Worm (Caenorhabditis elegans) whole organism, L4/young adult: ENCODE results near the gene C02C6.14.

Source experiments
- W03F9.2 ChIP-seq: fragments of 150-350 bp; optimal IDR thresholded peaks from 2 replicates; lab custom pipeline; 2014; ENCODE audit warnings: missing biosample characterization, missing genetic modification characterization
- dao-5 ChIP-seq: sonication (generic microtip); optimal IDR thresholded peaks from 2 replicates; lab custom pipeline; 2016; ENCODE audit warnings: missing genotype, missing genetic modification characterization, moderate library complexity, missing compliant biosample characterization
- him-1 ChIP-seq: sonication (generic microtip); optimal IDR thresholded peaks from 2 replicates; lab custom pipeline; 2016; ENCODE audit warnings: missing genotype, missing genetic modification reagents, missing genetic modification characterization, missing compliant biosample characterization

The C02C6.14 gene

ce11 chrX:15528472-15528871 lies 9.0 kb upstream of the C02C6.14 start:
- TF ChIP-seq dao-5 (tag; lab: Kevin White, UChicago) (no peak), him-1 (no peak), W03F9.2 (no peak)

- TF ChIP-seq him-1: no peak
- no peak for TF ChIP-seq dao-5 (tag; lab: Kevin White, UChicago)
These were observed 4.2 kb upstream of the C02C6.14 start for ce11 chrX:15533260-15533659.

ce11 chrX:15535190-15535636 lies 2.3 kb upstream of the C02C6.14 start:
- TF ChIP-seq dao-5 (tag; lab: Kevin White, UChicago): no peak
- TF ChIP-seq him-1: peak; percentile 72

ce11 chrX:15536017-15536416 lies 1.4 kb upstream of the C02C6.14 start:
- TF ChIP-seq dao-5 (tag; lab: Kevin White, UChicago): no peak
- TF ChIP-seq W03F9.2: no peak
- no peak for TF ChIP-seq him-1

- TF ChIP-seq dao-5 (tag; lab: Kevin White, UChicago): no peak
- TF ChIP-seq him-1: no peak
- TF ChIP-seq W03F9.2: no peak
These were observed 1.8 kb downstream of the C02C6.14 start for ce11 chrX:15539299-15539698.

ce11 chrX:15541437-15541836 lies 4.0 kb downstream of the C02C6.14 start:
- TF ChIP-seq W03F9.2 (no peak), him-1 (no peak)

ce11 chrX:15544671-15545070 lies 7.2 kb downstream of the C02C6.14 start:
- no peak for TF ChIP-seq dao-5 (tag; lab: Kevin White, UChicago)
- no peak for TF ChIP-seq W03F9.2
- TF ChIP-seq him-1: no peak

- TF ChIP-seq W03F9.2 (no peak), dao-5 (tag; lab: Kevin White, UChicago) (no peak), him-1 (no peak)
These were observed 8.0 kb downstream of the C02C6.14 start for ce11 chrX:15545485-15545884.

ce11 chrX:15546943-15547342 lies 9.5 kb downstream of the C02C6.14 start:
- no peak for TF ChIP-seq dao-5 (tag; lab: Kevin White, UChicago)

ce11 chrX:15547896-15548295 lies 10.4 kb downstream of the C02C6.14 start:
- TF ChIP-seq him-1 (no peak), W03F9.2 (no peak), dao-5 (tag; lab: Kevin White, UChicago) (no peak)

ce11 chrX:15550769-15551168 lies 13.3 kb downstream of the C02C6.14 start:
- no peak for TF ChIP-seq W03F9.2
- TF ChIP-seq him-1: no peak
- TF ChIP-seq dao-5 (tag; lab: Kevin White, UChicago): no peak

ce11 chrX:15552024-15552769 lies 14.7 kb downstream of the C02C6.14 start:
- no peak for TF ChIP-seq W03F9.2
- no peak for TF ChIP-seq dao-5 (tag; lab: Kevin White, UChicago)

ce11 chrX:15554910-15555309 lies 17.4 kb downstream of the C02C6.14 start:
- TF ChIP-seq W03F9.2: no peak
- TF ChIP-seq him-1: no peak
- TF ChIP-seq dao-5 (tag; lab: Kevin White, UChicago): no peak

ce11 chrX:15555529-15555928 lies 18.1 kb downstream of the C02C6.14 start:
- no peak for TF ChIP-seq dao-5 (tag; lab: Kevin White, UChicago)
- no peak for TF ChIP-seq W03F9.2
- no peak for TF ChIP-seq him-1

ce11 chrX:15557849-15558248 lies 20.4 kb downstream of the C02C6.14 start, which contains the start of gene lron-3:
lron-3 (minus strand) TSS chrX:15557949.
- TF ChIP-seq dao-5 (tag; lab: Kevin White, UChicago): no peak
- TF ChIP-seq W03F9.2: no peak
- no peak for TF ChIP-seq him-1

- TF ChIP-seq W03F9.2: no peak
- TF ChIP-seq him-1: no peak
- TF ChIP-seq dao-5 (tag; lab: Kevin White, UChicago): no peak
These were observed 22.0 kb downstream of the C02C6.14 start for ce11 chrX:15559473-15559872.
